Worm (Caenorhabditis elegans) whole organism, young adult: ENCODE data around the gene C44B11.4.

Source experiments
- C06A6.2 ChIP-seq: fragments of 200-800 bp; sonication (Bioruptor generic); conservative IDR thresholded peaks from 2 replicates; pipeline ENCODE4 v1.3.6; 2022; ENCODE audit warnings: missing genetic modification characterization, missing compliant biosample characterization
- attf-3 ChIP-seq: fragments of 200-800 bp; sonication (Bioruptor generic); conservative IDR thresholded peaks from 2 replicates; pipeline ENCODE4 v1.3.6; 2022; ENCODE audit warnings: missing genetic modification reagents, missing genetic modification characterization, missing compliant biosample characterization
- attf-5 ChIP-seq: fragments of 200-800 bp; sonication (Bioruptor generic); optimal IDR thresholded peaks from 2 replicates; lab custom pipeline; 2018; ENCODE audit warnings: mild to moderate bottlenecking, missing genetic modification characterization, missing compliant biosample characterization
- ceh-100 ChIP-seq: fragments of 200-800 bp; sonication (Bioruptor generic); IDR thresholded peaks from 2 replicates; pipeline ENCODE4 v1.3.6; 2022; ENCODE audit warnings: missing genetic modification reagents, missing genetic modification characterization, missing compliant biosample characterization
- ceh-58 ChIP-seq: fragments of 200-800 bp; sonication (Bioruptor generic); IDR thresholded peaks from 2 replicates; pipeline ENCODE4 v1.3.6; 2022; ENCODE audit warnings: missing genetic modification characterization, missing compliant biosample characterization
- ceh-91 ChIP-seq: fragments of 200-800 bp; sonication (Bioruptor generic); IDR thresholded peaks from 2 replicates; pipeline ENCODE4 v1.3.6; 2022; ENCODE audit warnings: missing genetic modification reagents, missing genetic modification characterization, missing compliant biosample characterization
- dpl-1 ChIP-seq: fragments of 150-350 bp; optimal IDR thresholded peaks from 2 replicates; lab custom pipeline; 2014; ENCODE audit warnings: missing biosample characterization, missing genetic modification reagents, missing genetic modification characterization
- egl-44 ChIP-seq: fragments of 200-800 bp; sonication (Bioruptor generic); IDR thresholded peaks from 2 replicates; pipeline ENCODE4 v1.3.6; 2022; ENCODE audit warnings: missing genetic modification reagents, missing genetic modification characterization, missing compliant biosample characterization
- lin-35 ChIP-seq, 3 experiments: fragments of 150-350 bp in 2 of 3; sonication (generic microtip) in 1 of 3; optimal IDR thresholded peaks; 2 replicates each; lab custom pipeline; 2014 to 2018; ENCODE audit warnings: missing biosample characterization in 3 of 3, missing genetic modification characterization in 3 of 3, missing genetic modification reagents in 3 of 3
- rcor-1 ChIP-seq: fragments of 200-800 bp; sonication (Bioruptor generic); IDR thresholded peaks from 2 replicates; pipeline ENCODE4 v1.3.6; 2022; ENCODE audit warnings: missing genetic modification reagents, missing genetic modification characterization, missing compliant biosample characterization
- unc-130 ChIP-seq: sonication (generic microtip); optimal IDR thresholded peaks from 2 replicates; lab custom pipeline; 2016; ENCODE audit warnings: missing genetic modification reagents, missing genetic modification characterization, missing compliant biosample characterization
- ztf-22 ChIP-seq: fragments of 200-800 bp; sonication (Bioruptor generic); optimal IDR thresholded peaks from 2 replicates; lab custom pipeline; 2018; ENCODE audit warnings: mild to moderate bottlenecking, missing genetic modification characterization, moderate library complexity, missing compliant biosample characterization

ce11 chrIII:3171382-3171781 is 27.8 kb upstream of the C44B11.4 start, which contains the start of gene R148.4:
- no peak for TF ChIP-seq lin-35 (GFP tag; optimal IDR thresholded peaks at IDR 0.05; lab: Kevin White, UChicago)
- peak; percentile 51 for TF ChIP-seq dpl-1 (GFP tag; lab: Kevin White, UChicago)
- TF ChIP-seq attf-3, result no peak
- TF ChIP-seq ceh-91 (GFP tag; lab: Robert Waterston, UW), result peak; percentile 88
- TF ChIP-seq attf-5, result no peak
- no peak for TF ChIP-seq unc-130 (GFP tag; lab: Kevin White, UChicago)
- no peak for TF ChIP-seq ceh-100 (GFP tag; lab: Robert Waterston, UW)
- no peak for TF ChIP-seq egl-44 (GFP tag; lab: Robert Waterston, UW)
- no peak for TF ChIP-seq ztf-22 (GFP tag; lab: Kevin White, UChicago)
- TF ChIP-seq ceh-58 (GFP tag; lab: Robert Waterston, UW), result no peak
- 0 out of 2 replicates have a peak, but pooled peaks have one; percentile 25 for TF ChIP-seq rcor-1
- no peak for TF ChIP-seq C06A6.2 (GFP tag; lab: Robert Waterston, UW)
